Worm (Caenorhabditis elegans): ENCODE data around the gene pes-8.

Gene pes-8

DNA sequence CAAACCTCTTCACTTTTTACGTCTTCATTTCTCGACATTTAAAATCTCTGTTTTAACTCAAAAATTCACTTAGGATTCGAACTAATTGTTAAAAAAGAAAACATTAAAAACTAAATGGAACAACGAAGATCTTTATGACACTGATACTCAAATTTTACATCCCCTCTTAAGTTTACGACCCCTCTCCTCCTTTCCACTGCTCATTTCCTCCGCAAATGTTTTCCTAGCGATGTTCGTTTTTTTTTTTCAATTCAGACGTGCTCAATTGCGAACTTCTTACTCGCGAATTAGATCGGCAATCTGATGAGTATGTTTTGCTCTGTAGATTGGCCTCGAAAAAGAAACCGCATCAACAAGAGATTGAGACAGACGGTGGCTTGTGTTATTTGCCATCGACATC, 51.2 kb downstream of the pes-8 start:
- TF ChIP-seq pha-2 (tag; optimal IDR thresholded peaks at IDR 0.05): no peak
- no peak for TF ChIP-seq ceh-31 (tag; optimal IDR thresholded peaks at IDR 0.05)
- TF ChIP-seq gmeb-2 (tag; optimal IDR thresholded peaks at IDR 0.05): no peak
- no peak for TF ChIP-seq ets-4 (tag; optimal IDR thresholded peaks at IDR 0.05)

DNA sequence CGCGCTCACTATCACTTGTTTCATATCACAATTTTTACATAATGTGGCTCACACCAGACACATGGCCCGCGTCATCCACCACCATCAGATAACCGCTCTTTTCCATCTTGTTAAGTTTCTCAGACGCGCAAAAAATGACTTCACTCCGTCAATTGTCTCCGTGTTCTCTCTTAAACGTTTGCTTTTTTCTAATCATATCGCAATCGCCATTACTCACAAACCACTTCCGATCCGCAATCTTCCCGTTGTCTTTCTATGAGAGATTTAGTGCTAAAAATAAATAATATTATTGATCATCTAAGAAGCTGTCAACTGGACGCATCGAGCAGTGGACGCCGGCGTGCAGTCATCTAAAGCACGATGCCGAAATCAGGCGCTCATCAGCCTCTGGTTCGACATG, 51.8 kb downstream of the pes-8 start, which contains the start of gene tmc-2:
tmc-2 (plus strand) TSS at position 301 of the 400 bp plus-strand sequence.
- no peak for TF ChIP-seq lim-6 (tag; optimal IDR thresholded peaks at IDR 0.05)
- no peak for TF ChIP-seq eyg-1 (tag; optimal IDR thresholded peaks at IDR 0.05)
- no peak for TF ChIP-seq ceh-45 (GFP tag; IDR thresholded peaks at IDR 0.05)
- no peak for TF ChIP-seq fkh-6 (tag; optimal IDR thresholded peaks at IDR 0.05)
- TF ChIP-seq syd-9 (tag; optimal IDR thresholded peaks at IDR 0.05): no peak
- no peak for TF ChIP-seq elt-4 (tag; optimal IDR thresholded peaks at IDR 0.05)
- no peak for TF ChIP-seq tbx-2 (tag; optimal IDR thresholded peaks at IDR 0.05)
- no peak for TF ChIP-seq nhr-232 (tag; optimal IDR thresholded peaks at IDR 0.05)
- TF ChIP-seq ttx-3 (tag; optimal IDR thresholded peaks at IDR 0.05): no peak
- TF ChIP-seq nhr-11 (tag; optimal IDR thresholded peaks at IDR 0.05): no peak
- no peak for TF ChIP-seq pat-9 (tag; optimal IDR thresholded peaks at IDR 0.05)
- no peak for TF ChIP-seq ceh-18 (tag; optimal IDR thresholded peaks at IDR 0.05)
- no peak for TF ChIP-seq ceh-48 (tag; optimal IDR thresholded peaks at IDR 0.05)
- no peak for TF ChIP-seq sox-2 (GFP tag; IDR thresholded peaks at IDR 0.05)
- no peak for TF ChIP-seq madf-2 (tag; optimal IDR thresholded peaks at IDR 0.05)
- TF ChIP-seq ref-2 (tag; optimal IDR thresholded peaks at IDR 0.05): no peak
- no peak for TF ChIP-seq hlh-8 (tag; optimal IDR thresholded peaks at IDR 0.05)
- no peak for TF ChIP-seq npax-4 (tag; optimal IDR thresholded peaks at IDR 0.05)
- no peak for TF ChIP-seq ceh-24 (tag; optimal IDR thresholded peaks at IDR 0.05)
